Fruit fly (Drosophila melanogaster): ENCODE data around the gene PolrMT.
A peak's percentile ranks its signal among the peaks of the same experiment; 100 is the strongest.

The PolrMT gene

dm6 chr2L:1123078-1123818 is 15.1 kb upstream of the PolrMT start (continued):
- peak; percentile 81 for TF ChIP-seq CG2875 (GFP tag; optimal IDR thresholded peaks at IDR 0.05)
- TF ChIP-seq dan (GFP tag; IDR thresholded peaks at IDR 0.05): no peak
- TF ChIP-seq CG1529 (GFP tag; optimal IDR thresholded peaks at IDR 0.05): peak; percentile 64
- no peak for TF ChIP-seq mirr (GFP tag; optimal IDR thresholded peaks at IDR 0.05)
- TF ChIP-seq ewg (GFP tag; optimal IDR thresholded peaks at IDR 0.05): peak; percentile 24
- no peak for TF ChIP-seq CG34376 (GFP tag; optimal IDR thresholded peaks at IDR 0.05)
- TF ChIP-seq D19A (tag; optimal IDR thresholded peaks at IDR 0.05): peak; percentile 61
- no peak for TF ChIP-seq hkb (optimal IDR thresholded peaks at IDR 0.05)
- no peak for TF ChIP-seq hkb (GFP tag; IDR thresholded peaks at IDR 0.05)
- no peak for TF ChIP-seq CG3995 (GFP tag; optimal IDR thresholded peaks at IDR 0.05)
- TF ChIP-seq Hr51 (GFP tag; optimal IDR thresholded peaks at IDR 0.05): no peak
- peak; percentile 44 for TF ChIP-seq CG1602 (GFP tag; optimal IDR thresholded peaks at IDR 0.05)
- no peak for TF ChIP-seq TFAM (GFP tag; optimal IDR thresholded peaks at IDR 0.05)
- no peak for TF ChIP-seq klu (GFP tag; IDR thresholded peaks at IDR 0.05)
- no peak for TF ChIP-seq BEAF-32 (GFP tag; optimal IDR thresholded peaks at IDR 0.05)
- TF ChIP-seq CG7556 (GFP tag; optimal IDR thresholded peaks at IDR 0.05): peak; percentile 34
- TF ChIP-seq CG15073 (GFP tag; optimal IDR thresholded peaks at IDR 0.05): no peak
- no peak for TF ChIP-seq CG12155 (GFP tag; optimal IDR thresholded peaks at IDR 0.05)
- no peak for TF ChIP-seq Elba2 (GFP tag; optimal IDR thresholded peaks at IDR 0.05)
- peak; percentile 63 for TF ChIP-seq lab (GFP tag; optimal IDR thresholded peaks at IDR 0.05)
- peak; percentile 55 for TF ChIP-seq CG10209 (GFP tag; optimal IDR thresholded peaks at IDR 0.05)
- no peak for TF ChIP-seq pros (GFP tag; optimal IDR thresholded peaks at IDR 0.05)
- peak; percentile 48 for TF ChIP-seq CG8924 (tag; optimal IDR thresholded peaks at IDR 0.05)
- no peak for TF ChIP-seq eve (GFP tag; optimal IDR thresholded peaks at IDR 0.05)
- no peak for TF ChIP-seq MBD-R2 (GFP tag; IDR thresholded peaks at IDR 0.05)
- no peak for TF ChIP-seq Optix (GFP tag; IDR thresholded peaks at IDR 0.05)
- TF ChIP-seq CG8089 (GFP tag; optimal IDR thresholded peaks at IDR 0.05): no peak
- peak; percentile 50 for TF ChIP-seq salm (tag; optimal IDR thresholded peaks at IDR 0.05)
- TF ChIP-seq Stat92E (GFP tag; optimal IDR thresholded peaks at IDR 0.05): no peak
- no peak for TF ChIP-seq crc (GFP tag; optimal IDR thresholded peaks at IDR 0.05)
- no peak for TF ChIP-seq stwl (tag; optimal IDR thresholded peaks at IDR 0.05)
- TF ChIP-seq CG1792 (GFP tag; optimal IDR thresholded peaks at IDR 0.05): no peak
- TF ChIP-seq HLH4C (GFP tag; IDR thresholded peaks at IDR 0.05; ENCODE audit: partially characterized antibody): no peak
- TF ChIP-seq nom (GFP tag; optimal IDR thresholded peaks at IDR 0.05): no peak
- no peak for TF ChIP-seq ftz-f1 (GFP tag; optimal IDR thresholded peaks at IDR 0.05)
- no peak for TF ChIP-seq zen2 (GFP tag; IDR thresholded peaks at IDR 0.05; ENCODE audit: partially characterized antibody)
- no peak for TF ChIP-seq Mrtf (GFP tag; IDR thresholded peaks at IDR 0.05)
- no peak for TF ChIP-seq Deaf1 (tag; optimal IDR thresholded peaks at IDR 0.05)
- TF ChIP-seq H2.0 (GFP tag; IDR thresholded peaks at IDR 0.05): 0 out of 2 replicates have a peak, but pooled peaks have one; percentile 16
- peak; percentile 83 for TF ChIP-seq CG33557 (GFP tag; optimal IDR thresholded peaks at IDR 0.05)
- no peak for TF ChIP-seq Ada2b (GFP tag; IDR thresholded peaks at IDR 0.05)
- TF ChIP-seq Max (GFP tag; optimal IDR thresholded peaks at IDR 0.05): peak; percentile 47
- TF ChIP-seq CG11093 (GFP tag; IDR thresholded peaks at IDR 0.05): no peak
- no peak for TF ChIP-seq wdn (GFP tag; IDR thresholded peaks at IDR 0.05)
- TF ChIP-seq CG7271 (tag; optimal IDR thresholded peaks at IDR 0.05): peak; percentile 59
- peak; percentile 44 for TF ChIP-seq dmrt99B (tag; optimal IDR thresholded peaks at IDR 0.05)
- TF ChIP-seq Eip74EF (GFP tag; optimal IDR thresholded peaks at IDR 0.05): peak in 1 of 2 experiments; percentile 74
- TF ChIP-seq zfh1 (GFP tag; IDR thresholded peaks at IDR 0.05): peak; percentile 46; the same call in 1 of the 3 replicates
- peak; percentile 15; the same call in 1 of the 2 replicates for TF ChIP-seq vvl (GFP tag; IDR thresholded peaks at IDR 0.05)
